Worm (Caenorhabditis elegans): ENCODE results near the gene F28H7.8.

F28H7.8 gene

DNA sequence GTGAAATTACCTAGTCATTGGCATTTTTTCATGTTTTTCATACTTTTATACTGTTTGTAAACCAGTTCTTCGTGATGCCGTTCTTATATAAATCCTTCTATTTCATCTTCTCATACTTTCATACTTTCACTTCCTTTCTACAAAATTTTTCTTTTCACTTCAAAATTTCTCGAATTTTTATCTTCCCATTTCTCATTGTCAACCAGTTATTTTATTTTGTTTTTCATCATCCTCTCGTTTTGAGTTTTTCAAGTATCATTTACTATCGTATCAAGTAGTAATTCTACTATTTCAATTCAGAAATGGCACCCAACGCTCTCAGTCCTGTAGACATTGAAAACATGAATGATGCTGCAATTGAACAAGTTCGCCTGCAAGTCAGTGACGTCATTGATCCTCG, at the start of gene F28H7.8:
Gene F28H7.8 (plus strand): TSS at position 301 of the 400 bp plus-strand sequence.
- no peak for TF ChIP-seq ztf-29 (GFP tag; IDR thresholded peaks at IDR 0.05)
- TF ChIP-seq ref-1 (GFP tag; conservative IDR thresholded peaks at IDR 0.05): no peak
- no peak for TF ChIP-seq klf-2 (GFP tag; conservative IDR thresholded peaks at IDR 0.05)
- TF ChIP-seq flt-1 (GFP tag; IDR thresholded peaks at IDR 0.05): no peak
- TF ChIP-seq ztf-23 (GFP tag; IDR thresholded peaks at IDR 0.05): no peak

DNA sequence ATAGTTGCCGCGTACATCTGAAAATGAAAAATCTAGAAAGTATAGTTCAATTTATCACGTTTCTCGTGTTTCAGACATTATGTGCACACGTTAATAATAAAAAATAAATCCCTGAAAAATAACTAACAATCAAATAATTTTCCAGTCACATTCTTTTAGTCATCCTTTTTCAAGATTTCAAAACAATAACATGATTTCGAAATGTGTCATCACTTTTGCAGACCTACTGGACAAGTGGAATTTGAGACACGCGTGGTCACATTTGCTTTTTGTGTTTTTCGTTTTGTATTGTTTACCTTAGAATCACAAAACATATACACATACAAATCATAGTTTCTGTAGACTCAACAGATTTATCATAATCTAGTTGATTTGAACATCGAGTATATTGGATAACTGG, 49.4 kb upstream of the F28H7.8 start:
- TF ChIP-seq T22C8.4 (GFP tag; IDR thresholded peaks at IDR 0.05) (no peak), ref-1 (GFP tag; conservative IDR thresholded peaks at IDR 0.05) (no peak), cog-1 (tag; optimal IDR thresholded peaks at IDR 0.05) (no peak), tab-1 (GFP tag; IDR thresholded peaks at IDR 0.05) (no peak), med-1 (GFP tag; optimal IDR thresholded peaks at IDR 0.05; ENCODE audit: insufficient read depth) (no peak), ztf-29 (GFP tag; IDR thresholded peaks at IDR 0.05) (no peak), flt-1 (GFP tag; IDR thresholded peaks at IDR 0.05) (no peak), klf-2 (GFP tag; conservative IDR thresholded peaks at IDR 0.05) (no peak), ztf-23 (GFP tag; IDR thresholded peaks at IDR 0.05) (no peak)

DNA sequence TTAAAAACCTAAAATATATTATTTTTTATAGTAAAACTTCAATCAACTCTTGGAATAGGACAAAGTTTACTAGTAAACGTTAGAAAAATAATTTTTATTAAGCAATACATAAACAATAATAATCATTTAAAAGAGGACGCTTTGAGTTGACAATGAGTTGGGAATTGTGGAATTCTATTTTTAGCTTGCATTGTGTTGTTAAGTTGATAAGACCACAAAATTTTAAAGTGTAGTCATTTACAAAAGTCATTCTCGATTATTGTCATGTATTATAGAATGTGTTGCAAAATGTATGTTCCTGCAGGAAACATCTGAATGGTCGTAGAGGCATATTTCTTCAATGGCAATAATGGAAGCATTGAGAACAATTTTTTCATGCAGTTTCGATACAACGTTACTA, 47.8 kb upstream of the F28H7.8 start:
- TF ChIP-seq flt-1 (GFP tag; IDR thresholded peaks at IDR 0.05): no peak
- TF ChIP-seq tab-1 (GFP tag; IDR thresholded peaks at IDR 0.05): no peak
- no peak for TF ChIP-seq med-1 (GFP tag; optimal IDR thresholded peaks at IDR 0.05; ENCODE audit: insufficient read depth)

DNA sequence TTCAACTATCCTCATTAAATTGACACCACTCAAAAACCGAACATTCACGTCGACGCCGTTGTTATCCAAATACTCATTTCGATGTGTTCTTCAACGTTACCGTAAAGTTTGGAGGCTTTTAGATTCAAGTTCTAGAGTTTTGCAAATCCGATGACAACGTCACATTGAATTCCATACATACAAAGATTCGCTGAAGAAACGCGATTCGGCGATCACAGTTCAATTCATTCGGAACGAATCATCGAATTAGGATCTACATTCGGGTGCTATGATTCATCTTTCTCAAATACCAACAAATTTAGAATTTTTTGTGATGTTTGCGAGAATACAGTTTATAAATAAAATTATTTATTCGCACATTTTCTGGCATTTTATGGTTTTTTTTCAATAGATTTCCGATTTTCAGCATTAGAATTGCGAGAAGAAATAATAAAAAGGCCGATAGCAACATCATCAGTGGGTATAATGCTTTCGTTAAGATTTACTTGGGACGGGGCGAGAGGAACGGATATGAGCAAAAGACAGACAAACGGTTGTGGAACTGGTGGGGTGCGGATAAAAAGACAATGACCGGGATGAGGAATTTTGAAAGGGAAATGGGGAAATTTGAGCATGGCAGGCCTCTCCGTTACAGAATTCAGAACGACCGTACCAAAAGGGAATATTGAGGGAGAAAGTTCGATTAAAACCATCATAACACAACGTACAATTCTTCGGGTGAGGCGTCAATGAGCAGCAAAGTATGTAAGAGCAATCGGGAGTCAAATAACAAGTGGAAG, 46.7 kb upstream of the F28H7.8 start:
- no peak for TF ChIP-seq cog-1 (tag; optimal IDR thresholded peaks at IDR 0.05)
- no peak for TF ChIP-seq tab-1 (GFP tag; IDR thresholded peaks at IDR 0.05)
- TF ChIP-seq ztf-23 (GFP tag; IDR thresholded peaks at IDR 0.05): no peak
- TF ChIP-seq ref-1 (GFP tag; conservative IDR thresholded peaks at IDR 0.05): no peak
- TF ChIP-seq med-1 (GFP tag; optimal IDR thresholded peaks at IDR 0.05; ENCODE audit: insufficient read depth): no peak
- no peak for TF ChIP-seq klf-2 (GFP tag; conservative IDR thresholded peaks at IDR 0.05)
- TF ChIP-seq T22C8.4 (GFP tag; IDR thresholded peaks at IDR 0.05): no peak

DNA sequence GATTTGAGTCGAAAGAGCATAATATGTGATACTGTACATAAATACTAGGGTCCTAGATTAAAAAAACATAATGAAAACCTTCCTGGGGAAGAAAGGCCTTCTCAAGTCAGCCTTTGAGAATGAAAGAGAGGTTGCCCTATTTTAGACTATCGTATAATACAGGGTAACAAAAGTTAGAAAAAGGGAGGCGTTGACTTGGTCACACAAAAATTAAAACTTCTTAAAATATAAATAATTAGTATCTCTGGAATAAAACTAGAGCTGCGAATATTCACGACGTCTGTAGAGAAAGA, 46.2 kb upstream of the F28H7.8 start:
- TF ChIP-seq ztf-23 (GFP tag; IDR thresholded peaks at IDR 0.05): no peak
- TF ChIP-seq ref-1 (GFP tag; conservative IDR thresholded peaks at IDR 0.05): no peak
- TF ChIP-seq med-1 (GFP tag; optimal IDR thresholded peaks at IDR 0.05; ENCODE audit: insufficient read depth): no peak
- TF ChIP-seq klf-2 (GFP tag; conservative IDR thresholded peaks at IDR 0.05): no peak
- TF ChIP-seq flt-1 (GFP tag; IDR thresholded peaks at IDR 0.05): no peak
- TF ChIP-seq T22C8.4 (GFP tag; IDR thresholded peaks at IDR 0.05): no peak
- TF ChIP-seq tab-1 (GFP tag; IDR thresholded peaks at IDR 0.05): no peak
- no peak for TF ChIP-seq cog-1 (tag; optimal IDR thresholded peaks at IDR 0.05)
- no peak for TF ChIP-seq ztf-29 (GFP tag; IDR thresholded peaks at IDR 0.05)

DNA sequence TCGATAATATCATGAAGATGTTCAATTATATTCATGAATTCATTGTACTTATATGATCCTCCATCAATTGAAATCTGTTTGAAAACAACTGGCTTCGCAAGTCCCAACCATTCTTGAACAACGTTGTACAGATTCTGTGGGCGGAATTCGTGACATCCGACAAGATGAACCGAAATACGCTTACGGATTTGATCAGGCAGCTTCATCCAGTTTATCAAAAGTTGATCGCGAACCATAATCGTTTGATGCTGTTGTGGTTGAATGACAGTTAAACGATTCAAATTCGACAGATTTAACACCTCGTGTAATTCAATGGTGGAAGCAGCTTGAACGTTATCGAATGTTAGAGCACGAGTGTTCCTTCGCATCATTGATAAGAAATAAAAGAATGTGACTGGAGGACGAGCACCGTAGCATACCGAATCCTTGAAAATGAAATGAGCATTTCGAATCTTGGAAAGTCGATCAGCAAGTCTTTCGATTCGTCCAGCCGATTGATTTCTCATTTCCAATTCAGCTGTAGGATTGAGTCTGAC, 45.0 kb upstream of the F28H7.8 start:
- no peak for TF ChIP-seq klf-2 (GFP tag; conservative IDR thresholded peaks at IDR 0.05)
- TF ChIP-seq ref-1 (GFP tag; conservative IDR thresholded peaks at IDR 0.05): no peak
- no peak for TF ChIP-seq med-1 (GFP tag; optimal IDR thresholded peaks at IDR 0.05; ENCODE audit: insufficient read depth)
- TF ChIP-seq tab-1 (GFP tag; IDR thresholded peaks at IDR 0.05): no peak
- TF ChIP-seq T22C8.4 (GFP tag; IDR thresholded peaks at IDR 0.05): no peak
- no peak for TF ChIP-seq ztf-29 (GFP tag; IDR thresholded peaks at IDR 0.05)
- TF ChIP-seq cog-1 (tag; optimal IDR thresholded peaks at IDR 0.05): no peak
- no peak for TF ChIP-seq ztf-23 (GFP tag; IDR thresholded peaks at IDR 0.05)
- no peak for TF ChIP-seq flt-1 (GFP tag; IDR thresholded peaks at IDR 0.05)

- TF ChIP-seq T22C8.4 (GFP tag; IDR thresholded peaks at IDR 0.05) (no peak), flt-1 (GFP tag; IDR thresholded peaks at IDR 0.05) (no peak), ztf-23 (GFP tag; IDR thresholded peaks at IDR 0.05) (no peak), ref-1 (GFP tag; conservative IDR thresholded peaks at IDR 0.05) (no peak), ztf-29 (GFP tag; IDR thresholded peaks at IDR 0.05) (no peak), klf-2 (GFP tag; conservative IDR thresholded peaks at IDR 0.05) (no peak)
Measured at ce11 chrV:10714630-10715029, 44.1 kb upstream of the F28H7.8 start.

DNA sequence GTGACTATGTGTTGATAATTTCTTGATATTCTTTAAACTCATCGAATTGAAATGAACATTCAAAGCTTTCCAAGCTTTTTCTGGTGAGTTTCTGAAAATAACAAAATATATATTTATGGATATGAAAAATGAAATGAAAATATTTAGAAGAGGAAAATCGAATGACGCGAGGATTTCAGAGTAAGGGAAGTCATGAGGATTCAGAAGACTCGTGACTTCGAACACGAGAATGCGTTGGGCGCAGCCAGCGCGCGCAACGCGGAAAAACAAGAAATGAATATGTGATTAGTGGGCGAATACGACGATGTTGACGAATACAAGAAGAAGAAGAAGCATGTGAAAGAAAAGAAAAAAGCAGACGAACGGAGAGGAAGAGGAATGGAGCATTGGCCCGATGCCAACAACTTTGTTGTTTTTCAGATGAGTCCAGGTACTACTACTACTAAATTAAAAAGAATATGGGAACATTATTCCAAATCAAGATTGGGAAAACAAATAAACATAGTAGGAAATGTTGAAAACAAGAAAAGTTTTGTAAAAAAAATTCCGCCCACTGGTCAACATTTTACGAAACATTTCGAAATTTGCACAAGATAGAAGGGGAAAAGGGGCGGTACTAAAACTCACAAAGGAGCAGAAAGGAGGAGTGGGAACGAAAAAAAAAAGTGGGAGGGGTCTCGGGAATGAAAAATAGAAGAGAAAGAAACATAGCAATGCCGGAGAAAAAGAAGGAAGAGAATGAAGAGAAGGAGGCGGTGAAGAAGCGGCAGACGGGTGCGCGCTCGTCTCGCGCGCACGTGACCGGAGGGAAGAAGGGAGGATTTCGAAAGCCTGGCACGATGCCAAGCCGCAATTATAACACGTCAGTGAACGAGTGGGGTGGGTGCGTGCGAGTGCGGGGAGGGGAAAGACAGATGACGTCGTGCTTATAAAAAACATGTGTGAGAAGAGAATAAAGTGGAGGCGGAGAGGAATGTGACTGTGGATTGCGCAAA, 43.3 kb upstream of the F28H7.8 start:
- TF ChIP-seq ztf-29 (GFP tag; IDR thresholded peaks at IDR 0.05): peak; percentile 30; the same call in 1 of the 2 replicates
- no peak; the same call in 1 of the 2 replicates for TF ChIP-seq ref-1 (GFP tag; conservative IDR thresholded peaks at IDR 0.05)
- TF ChIP-seq T22C8.4 (GFP tag; IDR thresholded peaks at IDR 0.05): no peak
- TF ChIP-seq tab-1 (GFP tag; IDR thresholded peaks at IDR 0.05): 0 out of 2 replicates have a peak, but pooled peaks have one; percentile 48
- no peak for TF ChIP-seq med-1 (GFP tag; optimal IDR thresholded peaks at IDR 0.05; ENCODE audit: insufficient read depth)
- peak; percentile 80 for TF ChIP-seq ztf-23 (GFP tag; IDR thresholded peaks at IDR 0.05)
- TF ChIP-seq cog-1 (tag; optimal IDR thresholded peaks at IDR 0.05): peak; percentile 68
- TF ChIP-seq klf-2 (GFP tag; conservative IDR thresholded peaks at IDR 0.05): peak; percentile 48; the same call in 1 of the 2 replicates
- TF ChIP-seq flt-1 (GFP tag; IDR thresholded peaks at IDR 0.05): peak; percentile 83; the same call in 1 of the 2 replicates
